Fruit fly (Drosophila melanogaster): ENCODE data around the gene Nep1.

Nep1 gene

DNA sequence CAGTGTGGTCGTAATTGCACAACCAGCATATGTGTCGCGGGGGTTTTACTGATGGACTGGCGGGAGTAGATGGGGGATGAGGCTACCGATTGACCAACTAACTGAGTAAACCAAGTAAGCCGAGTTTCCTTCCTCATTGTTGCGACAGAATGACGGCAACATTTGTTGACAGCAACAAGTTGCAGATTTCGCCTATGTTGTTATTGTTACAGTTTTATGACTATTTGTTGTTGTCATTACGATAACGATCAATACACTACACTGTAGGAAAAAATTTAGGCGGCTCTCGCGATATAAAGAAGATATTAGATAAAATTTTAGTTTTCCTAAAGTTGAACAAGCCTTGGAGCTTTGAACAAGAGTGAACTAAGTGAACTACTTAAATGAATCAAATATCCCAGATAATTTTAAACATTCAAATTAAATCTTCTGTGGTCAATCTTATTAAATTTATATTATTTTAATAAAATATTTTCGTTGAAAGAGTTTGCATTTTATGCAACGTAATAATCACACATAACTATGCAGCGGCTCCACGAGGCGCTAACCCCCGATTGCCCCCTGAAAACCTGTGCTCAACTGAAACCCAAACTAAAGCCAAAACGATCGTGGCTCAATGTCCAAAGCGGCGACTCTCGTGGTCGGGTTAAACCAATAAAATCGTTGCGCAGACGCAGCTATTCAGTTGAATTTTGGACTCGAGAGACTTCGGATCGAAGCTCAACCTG, 23.6 kb upstream of the Nep1 start, which contains the start of gene CG5928 (continued):
- TF ChIP-seq Spps (tag; optimal IDR thresholded peaks at IDR 0.05) (no peak), CG12236 (GFP tag; optimal IDR thresholded peaks at IDR 0.05) (no peak), CrebB (tag; optimal IDR thresholded peaks at IDR 0.05) (no peak), CG16863 (GFP tag; optimal IDR thresholded peaks at IDR 0.05) (no peak), nerfin-2 (GFP tag; IDR thresholded peaks at IDR 0.05; ENCODE audit: partially characterized antibody) (no peak), D (optimal IDR thresholded peaks at IDR 0.05) (no peak), D (GFP tag; optimal IDR thresholded peaks at IDR 0.05) (no peak), emc (GFP tag; optimal IDR thresholded peaks at IDR 0.05) (no peak), hbn (GFP tag; IDR thresholded peaks at IDR 0.05; ENCODE audit: partially characterized antibody) (no peak), CG13296 (GFP tag; optimal IDR thresholded peaks at IDR 0.05) (peak; percentile 39), CG14441 (GFP tag; IDR thresholded peaks at IDR 0.05) (peak; percentile 56), CG17359 (tag; optimal IDR thresholded peaks at IDR 0.05) (peak; percentile 63), Asciz (GFP tag; optimal IDR thresholded peaks at IDR 0.05) (peak; percentile 17), bcd (GFP tag; optimal IDR thresholded peaks at IDR 0.05) (peak; percentile 38), sug (tag; optimal IDR thresholded peaks at IDR 0.05) (peak; percentile 12), pan (optimal IDR thresholded peaks at IDR 0.05) (no peak), pan (GFP tag; optimal IDR thresholded peaks at IDR 0.05 in 1 of 2, IDR thresholded peaks at IDR 0.05 in 1 of 2) (no peak), CG12391 (tag; optimal IDR thresholded peaks at IDR 0.05) (peak; percentile 29), nmo (GFP tag; optimal IDR thresholded peaks at IDR 0.05) (peak; percentile 42), CG2875 (GFP tag; optimal IDR thresholded peaks at IDR 0.05) (no peak), CG10274 (GFP tag; optimal IDR thresholded peaks at IDR 0.05) (peak; percentile 92), CG12219 (GFP tag; optimal IDR thresholded peaks at IDR 0.05) (no peak), ind (GFP tag; optimal IDR thresholded peaks at IDR 0.05) (peak; percentile 38), luna (GFP tag; optimal IDR thresholded peaks at IDR 0.05) (no peak), so (GFP tag; IDR thresholded peaks at IDR 0.05) (peak; percentile 53; the same call in 1 of the 3 replicates), Antp (GFP tag; optimal IDR thresholded peaks at IDR 0.05) (no peak), CG18764 (GFP tag; optimal IDR thresholded peaks at IDR 0.05) (no peak), CG10209 (GFP tag; optimal IDR thresholded peaks at IDR 0.05) (peak; percentile 52), repo (GFP tag; optimal IDR thresholded peaks at IDR 0.05) (no peak), trem (tag; optimal IDR thresholded peaks at IDR 0.05) (no peak), sisA (GFP tag; IDR thresholded peaks at IDR 0.05) (peak; percentile 61), CG10462 (GFP tag; optimal IDR thresholded peaks at IDR 0.05) (no peak), CG31441 (GFP tag; IDR thresholded peaks at IDR 0.05) (peak; percentile 57), Usf (GFP tag; optimal IDR thresholded peaks at IDR 0.05) (no peak), CG17385 (GFP tag; optimal IDR thresholded peaks at IDR 0.05) (peak; percentile 23), CG18476 (GFP tag; optimal IDR thresholded peaks at IDR 0.05) (peak; percentile 13), dmrt99B (tag; optimal IDR thresholded peaks at IDR 0.05) (peak; percentile 63), Oli (tag; optimal IDR thresholded peaks at IDR 0.05) (peak; percentile 52), dmrt11E (tag; optimal IDR thresholded peaks at IDR 0.05) (no peak), ranshi (GFP tag; IDR thresholded peaks at IDR 0.05) (0 out of 2 replicates have a peak, but pooled peaks have one; percentile 14), CG11696 (GFP tag; IDR thresholded peaks at IDR 0.05) (no peak), Nf-YC (tag; optimal IDR thresholded peaks at IDR 0.05) (peak; percentile 51), CG10267 (tag; optimal IDR thresholded peaks at IDR 0.05) (peak; percentile 35), CG31224 (GFP tag; IDR thresholded peaks at IDR 0.05) (no peak), Tbp (GFP tag; optimal IDR thresholded peaks at IDR 0.05) (no peak), ap (GFP tag; IDR thresholded peaks at IDR 0.05) (0 out of 2 replicates have a peak, but pooled peaks have one; percentile 22), lmd (GFP tag; IDR thresholded peaks at IDR 0.05) (0 out of 2 replicates have a peak, but pooled peaks have one; percentile 25), CG11247 (GFP tag; IDR thresholded peaks at IDR 0.05) (no peak), CG31388 (GFP tag; optimal IDR thresholded peaks at IDR 0.05) (no peak), slbo (GFP tag; IDR thresholded peaks at IDR 0.05) (no peak)
